Worm (Caenorhabditis elegans): ENCODE data around the gene lec-12.

DNA sequence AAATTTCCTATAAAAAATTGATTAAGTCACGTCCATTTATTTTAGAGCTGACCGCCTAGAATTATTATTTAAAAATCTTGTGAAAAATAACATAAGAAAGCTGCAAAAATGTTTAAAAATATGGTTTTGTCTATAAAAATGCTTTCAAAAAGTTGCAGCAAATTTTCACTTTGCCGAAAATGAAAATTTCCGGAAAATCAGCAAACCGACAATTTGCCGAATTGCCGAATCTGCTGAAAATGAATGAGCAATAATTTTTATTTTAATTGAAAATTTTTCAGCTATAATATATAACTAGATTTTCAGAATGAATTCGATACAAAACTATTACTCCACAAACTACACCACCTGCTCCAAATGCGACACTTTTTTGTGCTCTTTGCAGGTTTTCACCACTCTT is 12.7 kb downstream of the lec-12 start, which contains the start of gene srh-78:
- TF ChIP-seq cog-1 (tag; optimal IDR thresholded peaks at IDR 0.05) (no peak), med-1 (GFP tag; optimal IDR thresholded peaks at IDR 0.05; ENCODE audit: insufficient read depth) (no peak), ztf-23 (GFP tag; IDR thresholded peaks at IDR 0.05) (no peak), ref-1 (GFP tag; conservative IDR thresholded peaks at IDR 0.05) (no peak), T22C8.4 (GFP tag; IDR thresholded peaks at IDR 0.05) (no peak), flt-1 (GFP tag; IDR thresholded peaks at IDR 0.05) (no peak), tab-1 (GFP tag; IDR thresholded peaks at IDR 0.05) (no peak), ztf-29 (GFP tag; IDR thresholded peaks at IDR 0.05) (no peak)

Measured in whole organism, midembryonic.